Worm (Caenorhabditis elegans): Measurements from ENCODE around the gene F54C8.7.
"Not testable (repeated sequence)": the region's sequence is repeated elsewhere in the genome, so short reads cannot be mapped to it uniquely, and the experiment has no call there.

F54C8.7 gene

DNA sequence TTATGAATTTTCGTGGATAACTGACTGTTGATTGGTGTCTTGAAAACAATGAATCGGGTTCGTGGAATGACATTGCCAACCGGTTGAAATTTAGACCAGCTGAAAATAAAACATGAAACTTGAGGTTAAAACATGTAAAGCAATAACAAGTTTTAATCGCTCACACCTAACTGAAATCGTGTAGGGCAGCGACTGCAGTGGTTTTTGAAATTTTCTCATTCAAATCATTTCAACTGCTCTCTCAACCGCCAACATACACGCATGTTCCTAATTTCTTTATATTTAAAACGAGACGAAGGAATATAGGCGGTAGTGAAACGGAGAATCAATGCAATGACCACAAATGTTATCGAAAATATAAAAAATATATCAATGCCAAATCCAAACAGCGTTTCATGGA is 11.0 kb downstream of the F54C8.7 start:
- no peak for TF ChIP-seq unc-62 (GFP tag; optimal IDR thresholded peaks at IDR 0.05)

DNA sequence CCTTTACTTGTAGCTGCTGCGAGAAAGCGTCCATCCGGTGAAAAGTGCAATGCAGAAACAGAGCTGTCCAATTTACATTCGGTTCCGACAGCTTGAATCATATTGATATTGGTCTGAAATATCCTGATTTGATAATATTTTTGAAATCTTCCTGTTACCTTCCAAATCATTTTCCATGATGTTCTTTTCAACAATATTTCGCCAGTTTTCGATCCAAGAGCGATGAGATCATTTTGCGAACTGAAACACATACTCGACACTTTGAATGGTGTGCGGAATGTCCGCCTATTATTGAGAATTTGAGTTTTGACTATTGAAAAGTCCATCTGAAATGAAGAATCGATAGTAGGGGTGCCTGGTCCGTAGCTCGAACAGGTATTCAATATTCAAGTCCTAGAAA is 12.7 kb downstream of the F54C8.7 start, which contains the start of gene emb-30:
Gene emb-30 (minus strand): TSS at position 328 of the 400 bp plus-strand sequence.
- no peak for TF ChIP-seq unc-62 (GFP tag; optimal IDR thresholded peaks at IDR 0.05)

DNA sequence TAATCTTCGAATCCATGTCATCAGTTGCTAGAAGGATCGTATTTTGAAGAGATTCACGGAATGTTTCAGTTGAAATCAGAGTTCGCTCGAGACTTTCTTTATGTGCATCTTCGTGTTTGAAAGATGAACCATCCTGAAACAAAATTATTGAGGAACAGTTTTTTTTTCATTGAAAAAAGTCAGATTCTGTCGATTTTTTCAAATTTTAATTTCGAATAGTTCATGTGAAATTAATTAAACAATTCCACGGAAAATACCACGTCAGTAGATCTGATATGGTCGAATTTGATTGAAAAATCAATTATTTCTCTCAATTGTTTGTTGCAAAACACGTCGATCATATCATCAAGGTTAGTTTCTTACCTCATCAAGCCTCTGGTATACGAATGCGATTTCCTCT is 14.5 kb downstream of the F54C8.7 start, which contains the start of gene F54C8.1:
Gene F54C8.1 (plus strand): TSS at position 301 of the 400 bp plus-strand sequence.
- no peak for TF ChIP-seq unc-62 (GFP tag; optimal IDR thresholded peaks at IDR 0.05)

DNA sequence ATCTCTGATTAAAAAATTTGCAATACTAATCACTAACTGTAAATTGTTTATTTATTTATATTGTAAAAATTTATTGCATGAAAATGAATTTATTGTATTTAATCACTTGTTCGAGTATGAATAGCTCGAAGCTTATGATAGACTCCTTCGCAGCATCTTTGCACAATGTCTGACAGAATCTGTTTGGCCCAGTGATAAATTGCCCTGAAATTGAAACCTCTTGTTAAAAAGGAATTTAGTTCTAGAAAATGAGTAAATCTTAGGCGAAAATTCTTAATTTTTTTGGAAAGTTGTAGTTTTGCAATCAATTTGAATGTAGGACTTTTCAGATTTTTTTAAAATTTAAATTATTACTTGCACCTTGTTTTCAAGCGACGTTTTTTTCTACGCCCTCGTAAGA is 18.9 kb downstream of the F54C8.7 start:
- TF ChIP-seq unc-62 (GFP tag; optimal IDR thresholded peaks at IDR 0.05), result no peak

DNA sequence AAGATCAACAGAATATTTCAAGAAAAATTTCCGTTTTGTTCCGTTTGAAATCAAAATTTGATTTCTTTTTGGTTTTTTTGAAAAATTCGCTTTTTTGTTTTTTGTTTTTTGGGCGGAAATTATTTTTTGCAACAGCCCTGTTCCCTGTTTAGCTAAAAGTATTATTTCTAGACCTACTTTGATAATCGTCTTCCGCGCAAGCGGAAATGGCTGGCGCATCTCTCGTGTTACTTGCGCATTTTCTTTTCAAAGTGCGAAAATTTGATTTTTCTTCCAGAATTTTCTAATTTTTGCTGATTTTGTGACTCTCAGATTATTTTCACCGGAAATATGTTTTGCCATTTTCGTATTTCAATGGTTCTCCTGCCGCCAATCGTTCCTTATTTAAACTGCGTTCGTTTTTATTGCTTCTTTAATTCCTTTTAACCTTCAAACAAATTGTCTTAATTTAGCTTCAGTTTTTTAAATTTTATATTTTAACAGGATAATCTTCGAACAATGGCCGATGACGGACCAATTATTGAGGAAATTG is 20.2 kb downstream of the F54C8.7 start, which contains the start of gene cpar-1:
Gene cpar-1 (plus strand): TSS at position 482 of the 532 bp plus-strand sequence.
- TF ChIP-seq unc-62 (GFP tag; optimal IDR thresholded peaks at IDR 0.05), result no peak

DNA sequence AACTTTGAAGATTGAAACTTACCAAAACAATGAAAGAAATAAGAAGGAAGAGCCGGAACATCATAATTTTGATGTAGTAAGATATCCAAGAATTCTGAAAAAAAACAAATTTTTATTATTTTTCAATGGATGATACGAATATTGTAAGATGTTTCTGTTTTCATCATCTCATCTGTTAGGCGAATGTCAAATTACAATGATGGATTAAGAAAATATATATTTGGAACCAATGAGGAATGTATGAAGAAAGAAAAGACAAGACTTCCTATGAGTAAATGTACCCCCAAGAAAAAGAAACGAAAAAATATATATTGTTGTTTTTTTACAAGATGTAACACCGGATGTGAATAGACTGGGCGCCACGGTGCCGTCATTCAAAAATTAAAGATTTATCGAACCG is 27.6 kb downstream of the F54C8.7 start, which contains the start of gene T26G10.5:
Gene T26G10.5 (minus strand): TSS at position 101 of the 400 bp plus-strand sequence.
- TF ChIP-seq unc-62 (GFP tag; optimal IDR thresholded peaks at IDR 0.05), result no peak

DNA sequence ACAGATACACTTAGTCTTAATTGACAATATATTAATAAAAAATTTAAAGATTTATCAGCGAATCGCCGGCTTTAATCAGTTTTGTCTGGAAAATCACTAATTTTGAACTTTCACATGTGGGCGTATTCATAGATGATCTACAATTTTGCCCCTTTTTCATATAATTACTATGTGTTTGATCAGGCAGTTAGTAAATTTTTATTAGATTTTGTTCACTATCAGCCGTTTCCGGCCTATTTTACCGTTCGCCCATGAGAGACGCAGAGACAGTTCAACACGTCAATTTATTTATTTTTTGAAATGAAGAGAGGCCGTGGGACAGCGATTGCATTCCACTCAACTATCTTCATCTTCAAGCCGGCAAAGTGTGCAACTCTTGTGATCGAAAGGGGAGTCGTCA is 33.6 kb downstream of the F54C8.7 start, which contains the start of gene T26G10.4:
Gene T26G10.4 (plus strand): TSS at position 301 of the 400 bp plus-strand sequence.
- TF ChIP-seq unc-62 (GFP tag; optimal IDR thresholded peaks at IDR 0.05), result not testable (repeated sequence)

DNA sequence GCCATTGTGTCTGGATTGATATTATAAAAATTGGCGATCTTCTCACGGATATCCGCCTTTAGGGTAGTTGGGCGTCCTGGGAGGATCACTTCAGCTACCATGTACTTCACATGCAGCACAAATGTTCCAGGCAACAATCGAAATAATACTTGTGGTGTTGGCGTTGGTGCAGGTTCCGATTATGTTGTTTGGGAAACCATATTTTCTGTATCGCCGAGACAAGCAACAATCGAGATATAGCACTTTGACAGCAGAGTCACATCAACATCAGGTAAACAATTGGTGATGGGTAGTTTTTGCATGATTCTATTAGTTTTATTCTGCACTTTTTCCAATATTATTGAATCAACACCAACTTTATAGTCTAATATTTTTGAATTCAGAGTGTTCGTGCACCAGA is 40.5 kb downstream of the F54C8.7 start, which contains the start of gene T26G10.3:
Gene T26G10.3 (minus strand): TSS at position 101 of the 400 bp plus-strand sequence.
- TF ChIP-seq unc-62 (GFP tag; optimal IDR thresholded peaks at IDR 0.05), result no peak

DNA sequence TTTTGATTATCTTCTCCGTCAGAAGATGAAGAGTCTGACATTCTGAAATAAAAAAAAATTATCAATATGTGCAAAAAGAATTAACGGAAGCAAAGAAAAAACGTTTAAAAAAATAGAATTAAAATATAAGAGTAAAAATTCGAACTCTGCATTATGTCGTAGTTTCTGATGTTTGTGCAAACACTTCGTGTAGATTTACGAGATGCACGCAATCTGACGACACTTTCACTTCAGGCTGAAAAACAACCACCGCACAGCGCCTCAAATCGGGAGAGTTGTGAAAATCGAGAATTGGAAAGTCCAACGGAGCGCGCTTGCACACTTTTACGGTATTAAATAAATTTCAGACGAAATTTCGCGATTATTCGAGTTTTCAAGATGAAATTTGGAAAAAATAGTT is 47.3 kb downstream of the F54C8.7 start, which contains the start of gene T26G10.1:
Gene T26G10.1 (minus strand): TSS at position 42 of the 400 bp plus-strand sequence.
- no peak for TF ChIP-seq unc-62 (GFP tag; optimal IDR thresholded peaks at IDR 0.05)
